Worm (Caenorhabditis elegans) whole organism, L1 larva: ENCODE data around the gene Y43F8B.25.

Source experiments
- F16B12.6 ChIP-seq: fragments of 150-350 bp; optimal IDR thresholded peaks from 2 replicates; lab custom pipeline; 2014; ENCODE audit warnings: missing biosample characterization, missing genetic modification characterization
- aly-2 ChIP-seq: fragments of 150-350 bp; optimal IDR thresholded peaks from 2 replicates; lab custom pipeline; 2014; ENCODE audit warnings: missing biosample characterization, missing genetic modification characterization
- ama-1 ChIP-seq: fragments of 150-350 bp; optimal IDR thresholded peaks from 2 replicates; lab custom pipeline; 2014
- lin-13 ChIP-seq: fragments of 150-350 bp; optimal IDR thresholded peaks from 2 replicates; lab custom pipeline; 2014; ENCODE audit warnings: missing biosample characterization, missing genetic modification reagents, missing genetic modification characterization
- lin-39 ChIP-seq: fragments of 150-350 bp; optimal IDR thresholded peaks from 2 replicates; lab custom pipeline; 2014; ENCODE audit warnings: missing biosample characterization, missing genetic modification reagents, missing genetic modification characterization
- mdl-1 ChIP-seq, 2 experiments: fragments of 150-350 bp; optimal IDR thresholded peaks; 2 replicates each; lab custom pipeline; 2014 to 2017; ENCODE audit warnings: missing biosample characterization in 2 of 2, missing genetic modification characterization in 2 of 2, inconsistent platforms in 1 of 2

DNA sequence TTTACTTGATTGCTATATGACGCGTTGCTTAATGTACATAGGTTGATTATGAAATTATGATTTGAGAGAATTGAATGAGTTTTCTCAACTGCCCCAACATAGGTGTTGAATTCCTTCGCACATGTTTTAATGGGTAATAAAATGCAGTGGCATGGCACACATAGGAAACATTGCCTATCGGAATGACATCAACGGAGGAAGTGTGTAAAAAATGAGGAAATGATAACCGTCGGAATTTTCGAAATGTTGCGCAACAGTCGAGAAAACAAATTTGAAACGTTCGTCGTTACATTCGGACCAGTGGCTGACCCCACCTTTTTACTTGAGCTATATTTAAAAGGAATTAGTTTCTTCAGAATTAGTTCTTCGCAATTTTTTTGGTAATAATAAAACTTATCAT is 30.7 kb upstream of the Y43F8B.25 start:
- TF ChIP-seq ama-1 (lab: Kevin White, UChicago) (no peak), lin-13 (GFP tag; lab: Kevin White, UChicago) (no peak), aly-2 (tag; lab: Kevin White, UChicago) (no peak), lin-39 (tag; lab: Kevin White, UChicago) (no peak), F16B12.6 (tag; lab: Kevin White, UChicago) (no peak), mdl-1 (tag; optimal IDR thresholded peaks at IDR 0.05; lab: Kevin White, UChicago) (no peak)
